Worm (Caenorhabditis elegans) whole organism, L4 larva: Measurements from ENCODE around the gene T22F3.12.

Experiments used
- R02D3.7 ChIP-seq: fragments of 150-350 bp; sonication (generic microtip); optimal IDR thresholded peaks from 3 replicates; lab custom pipeline; 2014; ENCODE audit warnings: missing biosample characterization, missing genetic modification characterization
- aha-1 ChIP-seq: fragments of 150-350 bp; peaks from one replicate; lab custom pipeline; 2014; ENCODE audit warnings: missing biosample characterization, missing genetic modification characterization
- arid-1 ChIP-seq: fragments of 200-800 bp; sonication (Bioruptor generic); conservative IDR thresholded peaks from 2 replicates; pipeline ENCODE4 v1.3.6; 2022; ENCODE audit warnings: missing genetic modification reagents, missing genetic modification characterization, missing compliant biosample characterization
- attf-4 ChIP-seq: sonication (generic microtip); optimal IDR thresholded peaks from 3 replicates; lab custom pipeline; 2017; ENCODE audit warnings: missing biosample characterization, missing genetic modification characterization
- ceh-82 ChIP-seq: sonication (generic microtip); optimal IDR thresholded peaks from 2 replicates; lab custom pipeline; 2017; ENCODE audit warnings: missing biosample characterization, missing genetic modification characterization
- cey-2 ChIP-seq: sonication (generic microtip); optimal IDR thresholded peaks from 3 replicates; lab custom pipeline; 2017; ENCODE audit warnings: missing genetic modification characterization, mild to moderate bottlenecking, missing compliant biosample characterization, antibody characterized with exemption, borderline replicate concordance; ENCODE audit not compliant: insufficient read depth
- dmd-8 ChIP-seq: fragments of 200-800 bp; sonication (Bioruptor generic); IDR thresholded peaks from 2 replicates; pipeline ENCODE4 v1.3.6; 2022; ENCODE audit warnings: missing genetic modification characterization, missing compliant biosample characterization
- egl-43 ChIP-seq: fragments of 200-800 bp; sonication (Bioruptor generic); IDR thresholded peaks from 2 replicates; pipeline ENCODE4 v1.3.6; 2022; ENCODE audit warnings: missing genetic modification reagents, missing genetic modification characterization, missing compliant biosample characterization
- fkh-10 ChIP-seq: fragments of 150-350 bp; optimal IDR thresholded peaks from 2 replicates; lab custom pipeline; 2014; ENCODE audit warnings: missing biosample characterization, missing genetic modification reagents, missing genetic modification characterization
- gei-8 ChIP-seq: fragments of 200-800 bp; sonication (Bioruptor generic); optimal IDR thresholded peaks from 2 replicates; lab custom pipeline; 2018; ENCODE audit warnings: mild to moderate bottlenecking, missing genetic modification characterization, missing compliant biosample characterization
- jun-1 ChIP-seq: fragments of 150-350 bp; optimal IDR thresholded peaks from 2 replicates; lab custom pipeline; 2014; ENCODE audit warnings: missing biosample characterization, missing genetic modification reagents, missing genetic modification characterization
- lin-13 ChIP-seq: fragments of 150-350 bp; optimal IDR thresholded peaks from 2 replicates; lab custom pipeline; 2014; ENCODE audit warnings: missing biosample characterization, missing genetic modification reagents, missing genetic modification characterization
- lin-29 ChIP-seq: fragments of 200-800 bp; sonication (Bioruptor generic); IDR thresholded peaks from 2 replicates; pipeline ENCODE4 v1.3.6; 2022; ENCODE audit warnings: missing genetic modification reagents, missing genetic modification characterization, missing compliant biosample characterization
- mdl-1 ChIP-seq, 2 experiments: fragments of 150-350 bp in 1 of 2; sonication (generic microtip) in 1 of 2; optimal IDR thresholded peaks; 2 replicates each; lab custom pipeline; 2014 to 2017; ENCODE audit warnings: missing biosample characterization in 2 of 2, missing genetic modification characterization in 2 of 2
- mdt-29 ChIP-seq: fragments of 200-800 bp; sonication (Bioruptor generic); IDR thresholded peaks from 2 replicates; pipeline ENCODE4 v1.3.6; 2022; ENCODE audit warnings: missing genetic modification reagents, missing genetic modification characterization, missing compliant biosample characterization
- nhr-102 ChIP-seq: sonication (generic microtip); optimal IDR thresholded peaks from 2 replicates; lab custom pipeline; 2016; ENCODE audit warnings: mild to moderate bottlenecking, missing genetic modification characterization, moderate library complexity, missing compliant biosample characterization
- nhr-25 ChIP-seq: sonication (generic microtip); optimal IDR thresholded peaks from 2 replicates; lab custom pipeline; 2017; ENCODE audit warnings: missing genetic modification characterization, mild to moderate bottlenecking, missing compliant biosample characterization, antibody characterized with exemption, moderate library complexity, borderline replicate concordance; ENCODE audit not compliant: insufficient read depth
- nhr-42 ChIP-seq: fragments of 200-800 bp; sonication (Bioruptor generic); IDR thresholded peaks from 2 replicates; pipeline ENCODE4 v1.3.6; 2022; ENCODE audit warnings: missing genetic modification characterization, missing compliant biosample characterization
- nhr-6 ChIP-seq: fragments of 150-350 bp; optimal IDR thresholded peaks from 2 replicates; lab custom pipeline; 2014; ENCODE audit warnings: missing biosample characterization, missing genetic modification characterization
- nhr-76 ChIP-seq: fragments of 150-350 bp; optimal IDR thresholded peaks from 2 replicates; lab custom pipeline; 2014; ENCODE audit warnings: missing biosample characterization, missing genetic modification characterization
- pha-4 ChIP-seq, 2 experiments: fragments of 150-350 bp in 1 of 2; fragments of 200-800 bp in 1 of 2; sonication (Bioruptor generic) in 1 of 2; IDR thresholded peaks in 1 of 2; optimal IDR thresholded peaks in 1 of 2; 2 replicates each; pipeline versions ENCODE4 v1.3.6 to Lab custom; 2014 to 2022; ENCODE audit warnings: missing genetic modification characterization in 2 of 2, missing genetic modification reagents in 2 of 2, missing biosample characterization in 1 of 2, missing compliant biosample characterization in 1 of 2
- snpc-4 ChIP-seq: fragments of 150-350 bp; optimal IDR thresholded peaks from 2 replicates; lab custom pipeline; 2014; ENCODE audit warnings: missing biosample characterization, missing genetic modification characterization
- unc-62 ChIP-seq, 3 experiments: fragments of 150-350 bp in 1 of 3; sonication (generic microtip); optimal IDR thresholded peaks in 2 of 3; peaks in 1 of 3; 1 replicate in 1 of 3; 2 replicates in 2 of 3; lab custom pipeline; 2014 to 2017; ENCODE audit warnings: missing biosample characterization in 3 of 3, missing genetic modification characterization in 3 of 3, missing genetic modification reagents in 3 of 3, missing genotype in 1 of 3
- ztf-7 ChIP-seq: fragments of 150-350 bp; optimal IDR thresholded peaks from 2 replicates; lab custom pipeline; 2014; ENCODE audit warnings: missing biosample characterization, missing genetic modification characterization

T22F3.12 gene

ce11 chrV:3546517-3546916 lies 45.5 kb downstream of the T22F3.12 start, which contains the start of gene srbc-68:
TSS of gene srbc-68 (minus strand) at chrV:3546617.
- no peak for TF ChIP-seq pha-4 (GFP tag; IDR thresholded peaks at IDR 0.05; lab: Robert Waterston, UW)
- no peak for TF ChIP-seq pha-4 (tag; optimal IDR thresholded peaks at IDR 0.05; lab: Kevin White, UChicago)
- TF ChIP-seq unc-62 (GFP tag; optimal IDR thresholded peaks at IDR 0.05 in 1 of 2; lab: Kevin White, UChicago), result no peak
- no peak for TF ChIP-seq unc-62 (tag; optimal IDR thresholded peaks at IDR 0.05; lab: Kevin White, UChicago)
- TF ChIP-seq attf-4 (tag; lab: Kevin White, UChicago), result no peak
- no peak for TF ChIP-seq lin-29 (GFP tag; lab: Robert Waterston, UW)
- TF ChIP-seq arid-1, result no peak
- TF ChIP-seq ztf-7 (tag; lab: Kevin White, UChicago), result no peak
- no peak for TF ChIP-seq nhr-25 (tag; lab: Kevin White, UChicago)
- no peak for TF ChIP-seq cey-2

- TF ChIP-seq egl-43 (GFP tag; lab: Robert Waterston, UW) (no peak), lin-13 (no peak), mdl-1 (tag; optimal IDR thresholded peaks at IDR 0.05; lab: Kevin White, UChicago) (no peak), nhr-6 (tag; lab: Kevin White, UChicago) (no peak), nhr-76 (tag; lab: Kevin White, UChicago) (no peak), mdt-29 (GFP tag; lab: Robert Waterston, UW) (no peak), pha-4 (GFP tag; IDR thresholded peaks at IDR 0.05; lab: Robert Waterston, UW) (no peak), pha-4 (tag; optimal IDR thresholded peaks at IDR 0.05; lab: Kevin White, UChicago) (no peak), snpc-4 (no peak), cey-2 (no peak), nhr-42 (no peak), dmd-8 (no peak), attf-4 (tag; lab: Kevin White, UChicago) (no peak), ceh-82 (tag; lab: Kevin White, UChicago) (no peak), nhr-102 (tag; lab: Kevin White, UChicago) (no peak), jun-1 (tag; lab: Kevin White, UChicago) (no peak), fkh-10 (no peak)
These were observed 48.7 kb downstream of the T22F3.12 start, which contains the start of gene nhr-222 for ce11 chrV:3543344-3543743. TSS of gene nhr-222 (minus strand) at chrV:3543444.

DNA sequence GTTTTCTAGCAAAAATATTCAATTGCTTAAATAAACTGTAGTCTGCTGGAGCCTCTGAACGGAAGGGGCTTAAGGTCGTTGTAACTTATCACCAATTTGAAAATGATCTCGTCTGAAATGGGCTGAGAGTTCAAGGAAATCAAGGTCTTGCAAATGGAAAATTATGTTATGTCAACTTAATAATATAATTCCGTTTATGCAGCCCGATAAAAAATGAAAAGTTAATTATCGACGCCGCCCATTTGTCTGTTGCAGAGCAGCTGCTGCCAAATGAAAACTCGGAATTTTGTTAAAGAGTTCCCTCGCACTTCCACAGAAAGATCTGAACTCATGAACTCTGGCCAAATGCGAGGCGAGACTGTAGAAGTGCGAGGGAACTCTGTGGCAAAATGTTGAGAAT lies 50.9 kb downstream of the T22F3.12 start, which contains the start of gene srbc-67:
Gene srbc-67 (minus strand): TSS at position 101 of the 400 bp plus-strand sequence.
- peak; percentile 29 for TF ChIP-seq aha-1 (tag; lab: Kevin White, UChicago)
- TF ChIP-seq lin-13, result no peak
- TF ChIP-seq R02D3.7 (tag; lab: Kevin White, UChicago), result no peak
- no peak for TF ChIP-seq gei-8 (GFP tag; lab: Kevin White, UChicago)
